Fruit fly (Drosophila melanogaster) whole organism, embryonic: ENCODE measurements around the gene CG15522.

Experiments used
- Atf-2 ChIP-seq: fragments of 200-800 bp; sonication (Bioruptor generic); optimal IDR thresholded peaks from 2 replicates; lab custom pipeline; 2016; ENCODE audit warnings: missing biosample characterization, missing genetic modification characterization
- B-H1 ChIP-seq: fragments of 200-800 bp; sonication (Bioruptor generic); IDR thresholded peaks from 3 replicates; pipeline ENCODE4 v1.3.6; 2022; ENCODE audit warnings: missing biosample characterization, missing genetic modification characterization
- CG10147 ChIP-seq: fragments of 200-800 bp; sonication (Bioruptor generic); optimal IDR thresholded peaks from 2 replicates; lab custom pipeline; 2019; ENCODE audit warnings: missing biosample characterization, mild to moderate bottlenecking, missing genetic modification characterization, moderate library complexity
- CG10431 ChIP-seq: fragments of 200-800 bp; sonication (Bioruptor generic); optimal IDR thresholded peaks from 3 replicates; lab custom pipeline; 2018; ENCODE audit warnings: missing biosample characterization, mild to moderate bottlenecking, missing genetic modification characterization
- CG13624 ChIP-seq: fragments of 200-800 bp; sonication (Bioruptor generic); optimal IDR thresholded peaks from 2 replicates; lab custom pipeline; 2016; ENCODE audit warnings: missing biosample characterization, missing genetic modification characterization
- CG1602 ChIP-seq: fragments of 200-800 bp; sonication (Bioruptor generic); optimal IDR thresholded peaks from 3 replicates; lab custom pipeline; 2016; ENCODE audit warnings: missing biosample characterization, missing genetic modification characterization
- CG1603 ChIP-seq: fragments of 200-800 bp; sonication (Bioruptor generic); optimal IDR thresholded peaks from 2 replicates; lab custom pipeline; 2019; ENCODE audit warnings: missing biosample characterization, mild to moderate bottlenecking, missing genetic modification characterization, moderate library complexity
- CG16815 ChIP-seq: fragments of 200-800 bp; sonication (Bioruptor generic); optimal IDR thresholded peaks from 3 replicates; lab custom pipeline; 2017; ENCODE audit warnings: missing biosample characterization, mild to moderate bottlenecking, missing genetic modification characterization
- CG17186 ChIP-seq: fragments of 200-800 bp; sonication (Bioruptor generic); optimal IDR thresholded peaks from 3 replicates; lab custom pipeline; 2017; ENCODE audit warnings: missing biosample characterization, missing genetic modification reagents, missing genetic modification characterization
- CG17385 ChIP-seq: fragments of 200-800 bp; sonication (Bioruptor generic); optimal IDR thresholded peaks from 3 replicates; lab custom pipeline; 2018; ENCODE audit warnings: missing biosample characterization, mild to moderate bottlenecking, missing genetic modification characterization
- CG17802 ChIP-seq: fragments of 200-800 bp; sonication (Bioruptor generic); optimal IDR thresholded peaks from 2 replicates; lab custom pipeline; 2018; ENCODE audit warnings: missing biosample characterization, mild to moderate bottlenecking, missing genetic modification characterization, moderate library complexity
- CG2202 ChIP-seq: fragments of 200-800 bp; sonication (Bioruptor generic); optimal IDR thresholded peaks from 2 replicates; lab custom pipeline; 2018; ENCODE audit warnings: missing biosample characterization, mild to moderate bottlenecking, missing genetic modification characterization
- CG30431 ChIP-seq: fragments of 200-800 bp; sonication (Bioruptor generic); optimal IDR thresholded peaks from 2 replicates; lab custom pipeline; 2017; ENCODE audit warnings: missing biosample characterization, missing genetic modification characterization
- CG32767 ChIP-seq: fragments of 200-800 bp; sonication (Bioruptor generic); IDR thresholded peaks from 2 replicates; pipeline ENCODE4 v1.3.6; 2022; ENCODE audit warnings: missing biosample characterization, missing genetic modification characterization
- CG5180 ChIP-seq: fragments of 200-800 bp; sonication (Bioruptor generic); optimal IDR thresholded peaks from 3 replicates; lab custom pipeline; 2017; ENCODE audit warnings: missing biosample characterization, missing genetic modification characterization, mild to moderate bottlenecking, moderate library complexity, missing genetic modification reagents
- CG6683 ChIP-seq: fragments of 200-800 bp; sonication (Bioruptor generic); optimal IDR thresholded peaks from 2 replicates; lab custom pipeline; 2017; ENCODE audit warnings: missing biosample characterization, mild to moderate bottlenecking, missing genetic modification characterization, missing genetic modification reagents
- CG6765 ChIP-seq: fragments of 200-800 bp; sonication (Bioruptor generic); optimal IDR thresholded peaks from 3 replicates; lab custom pipeline; 2017; ENCODE audit warnings: missing biosample characterization, mild to moderate bottlenecking, missing genetic modification characterization
- CG9215 ChIP-seq: fragments of 200-800 bp; sonication (Bioruptor generic); IDR thresholded peaks from 2 replicates; pipeline ENCODE4 v1.3.6; 2022; ENCODE audit warnings: missing biosample characterization, missing genetic modification characterization
- CHES-1-like ChIP-seq: fragments of 200-800 bp; sonication (Bioruptor generic); optimal IDR thresholded peaks from 2 replicates; lab custom pipeline; 2016; ENCODE audit warnings: missing biosample characterization, missing genetic modification characterization
- D19B ChIP-seq: fragments of 200-800 bp; sonication (Bioruptor generic); optimal IDR thresholded peaks from 2 replicates; lab custom pipeline; 2017; ENCODE audit warnings: missing biosample characterization, mild to moderate bottlenecking, missing genetic modification characterization
- Dref ChIP-seq: fragments of 200-800 bp; sonication (Bioruptor generic); IDR thresholded peaks from 2 replicates; pipeline ENCODE4 v1.3.6; 2022; ENCODE audit warnings: missing biosample characterization, missing genetic modification characterization
- E2f2 ChIP-seq: fragments of 200-800 bp; sonication (Bioruptor generic); IDR thresholded peaks from 2 replicates; pipeline ENCODE4 v1.3.6; 2022; ENCODE audit warnings: missing biosample characterization, missing genetic modification characterization
- Hr3 ChIP-seq: fragments of 200-800 bp; sonication (Bioruptor generic); optimal IDR thresholded peaks from 3 replicates; lab custom pipeline; 2016; ENCODE audit warnings: missing biosample characterization, missing genetic modification characterization
- Hr39 ChIP-seq: fragments of >200 bp; optimal IDR thresholded peaks from 2 replicates; lab custom pipeline; 2017
- Hr78 ChIP-seq, 2 experiments: fragments of 200-800 bp in 1 of 2; fragments of >200 bp in 1 of 2; sonication (Bioruptor generic) in 1 of 2; optimal IDR thresholded peaks; 2 replicates each; lab custom pipeline; 2017 to 2019; ENCODE audit warnings: missing biosample characterization in 2 of 2, missing genetic modification characterization in 2 of 2, mild to moderate bottlenecking in 1 of 2, moderate library complexity in 1 of 2
- Optix ChIP-seq: fragments of 200-800 bp; sonication (Bioruptor generic); IDR thresholded peaks from 3 replicates; pipeline ENCODE4 v1.3.6; 2022; ENCODE audit warnings: missing biosample characterization, missing genetic modification characterization
- Taf1 ChIP-seq: fragments of 200-800 bp; sonication (Bioruptor generic); IDR thresholded peaks from 2 replicates; pipeline ENCODE4 v1.3.6; 2022; ENCODE audit warnings: missing biosample characterization, missing genetic modification characterization
- Usf ChIP-seq: fragments of 200-800 bp; sonication (Bioruptor generic); optimal IDR thresholded peaks from 2 replicates; lab custom pipeline; 2017; ENCODE audit warnings: missing genotype, missing biosample characterization, missing genetic modification characterization
- abd-A ChIP-seq: fragments of 200-800 bp; sonication (Bioruptor generic); optimal IDR thresholded peaks from 3 replicates; lab custom pipeline; 2019; ENCODE audit warnings: missing biosample characterization, mild to moderate bottlenecking, missing genetic modification characterization, moderate library complexity
- ara ChIP-seq: fragments of 200-800 bp; sonication (Bioruptor generic); IDR thresholded peaks from 2 replicates; pipeline ENCODE4 v1.3.6; 2022; ENCODE audit warnings: missing biosample characterization, missing genetic modification characterization
- ash1 ChIP-seq: fragments of 200-800 bp; sonication (Bioruptor generic); optimal IDR thresholded peaks from 2 replicates; lab custom pipeline; 2018; ENCODE audit warnings: missing biosample characterization, mild to moderate bottlenecking, missing genetic modification characterization
- az2 ChIP-seq: fragments of 200-800 bp; sonication (Bioruptor generic); optimal IDR thresholded peaks from 3 replicates; lab custom pipeline; 2016; ENCODE audit warnings: missing biosample characterization, missing genetic modification characterization
- bigmax ChIP-seq: fragments of 200-800 bp; sonication (Bioruptor generic); optimal IDR thresholded peaks from 2 replicates; lab custom pipeline; 2018; ENCODE audit warnings: missing biosample characterization, mild to moderate bottlenecking, missing genetic modification characterization
- crol ChIP-seq: fragments of 200-800 bp; sonication (Bioruptor generic); IDR thresholded peaks from 2 replicates; pipeline ENCODE4 v1.3.6; 2022; ENCODE audit warnings: missing biosample characterization, missing genetic modification characterization
- dmrt99B ChIP-seq: fragments of 200-800 bp; sonication (Bioruptor generic); optimal IDR thresholded peaks from 2 replicates; lab custom pipeline; 2018; ENCODE audit warnings: missing biosample characterization, mild to moderate bottlenecking, missing genetic modification characterization, moderate library complexity
- eve ChIP-seq, 2 experiments: fragments of >200 bp; optimal IDR thresholded peaks; 2 replicates each; lab custom pipeline; 2017; ENCODE audit warnings: missing biosample characterization in 2 of 2, missing genetic modification characterization in 2 of 2
- fd96Cb ChIP-seq: fragments of 200-800 bp; sonication (Bioruptor generic); optimal IDR thresholded peaks from 2 replicates; lab custom pipeline; 2018; ENCODE audit warnings: missing biosample characterization, mild to moderate bottlenecking, missing genetic modification characterization, moderate library complexity
- gt ChIP-seq: fragments of 200-800 bp; sonication (Bioruptor generic); IDR thresholded peaks from 2 replicates; pipeline ENCODE4 v1.3.6; 2022; ENCODE audit warnings: missing biosample characterization, missing genetic modification characterization
- inv ChIP-seq: fragments of 200-800 bp; sonication (Bioruptor generic); IDR thresholded peaks from 2 replicates; pipeline ENCODE4 v1.3.6; 2022; ENCODE audit warnings: missing biosample characterization, missing genetic modification characterization; ENCODE audit not compliant: partially characterized antibody
- jumu ChIP-seq: fragments of 200-800 bp; sonication (Bioruptor generic); optimal IDR thresholded peaks from 3 replicates; lab custom pipeline; 2016; ENCODE audit warnings: missing biosample characterization, missing genetic modification characterization
- lola ChIP-seq, 3 experiments: fragments of >200 bp in 2 of 3; fragments of 200-800 bp in 1 of 3; sonication (Bioruptor generic) in 1 of 3; optimal IDR thresholded peaks; 2 replicates each; lab custom pipeline; 2017 to 2019; ENCODE audit warnings: missing biosample characterization in 3 of 3, missing genetic modification characterization in 3 of 3, mild to moderate bottlenecking in 1 of 3, moderate library complexity in 1 of 3
- prd ChIP-seq, 3 experiments: fragments of >200 bp in 2 of 3; fragments of 200-800 bp in 1 of 3; sonication (Bioruptor generic) in 1 of 3; optimal IDR thresholded peaks in 2 of 3; IDR thresholded peaks in 1 of 3; 2 replicates in 2 of 3; 3 replicates in 1 of 3; pipeline versions ENCODE4 v1.3.6 to Lab custom; 2017 to 2022; ENCODE audit warnings: missing biosample characterization in 1 of 3, missing genetic modification characterization in 1 of 3
- ro ChIP-seq: fragments of 200-800 bp; sonication (Bioruptor generic); IDR thresholded peaks from 2 replicates; pipeline ENCODE4 v1.3.6; 2022; ENCODE audit warnings: missing biosample characterization, missing genetic modification characterization
- salm ChIP-seq: fragments of 200-800 bp; sonication (Bioruptor generic); optimal IDR thresholded peaks from 2 replicates; lab custom pipeline; 2018; ENCODE audit warnings: missing biosample characterization, mild to moderate bottlenecking, missing genetic modification characterization
- seq ChIP-seq: fragments of 200-800 bp; sonication (Bioruptor generic); IDR thresholded peaks from 2 replicates; pipeline ENCODE4 v1.3.6; 2022; ENCODE audit warnings: missing biosample characterization, missing genetic modification characterization
- sisA ChIP-seq: fragments of 200-800 bp; sonication (Bioruptor generic); IDR thresholded peaks from 2 replicates; pipeline ENCODE4 v1.3.6; 2022; ENCODE audit warnings: missing biosample characterization, missing genetic modification characterization
- sob ChIP-seq: fragments of 200-800 bp; sonication (Bioruptor generic); IDR thresholded peaks from 2 replicates; pipeline ENCODE4 v1.3.6; 2022; ENCODE audit warnings: missing biosample characterization, missing genetic modification characterization
- stc ChIP-seq: fragments of 200-800 bp; sonication (Bioruptor generic); IDR thresholded peaks from 2 replicates; pipeline ENCODE4 v1.3.6; 2022; ENCODE audit warnings: missing biosample characterization, missing genetic modification characterization
- trem ChIP-seq: fragments of 200-800 bp; optimal IDR thresholded peaks from 3 replicates; lab custom pipeline; 2019; ENCODE audit warnings: missing biosample characterization, mild to moderate bottlenecking, missing genetic modification characterization, moderate library complexity
- vvl ChIP-seq: fragments of 200-800 bp; sonication (Bioruptor generic); IDR thresholded peaks from 2 replicates; pipeline ENCODE4 v1.3.6; 2022; ENCODE audit warnings: missing biosample characterization, missing genetic modification characterization
- zf30C ChIP-seq: fragments of 200-800 bp; sonication (Bioruptor generic); optimal IDR thresholded peaks from 3 replicates; lab custom pipeline; 2018; ENCODE audit warnings: missing biosample characterization, mild to moderate bottlenecking, missing genetic modification characterization

Gene CG15522

dm6 chr3R:29935756-29936155 is 8.7 kb downstream of the CG15522 start, which contains the start of the genes eIF2Balpha and Vps13B (continued):
- no peak for TF ChIP-seq CG32767 (GFP tag; lab: Robert Waterston, UW)
- no peak for TF ChIP-seq CG1602 (GFP tag; lab: Kevin White, UChicago)
- 0 out of 2 replicates have a peak, but pooled peaks have one; percentile 22 for TF ChIP-seq E2f2
- no peak for TF ChIP-seq B-H1 (GFP tag; lab: Robert Waterston, UW)
- TF ChIP-seq bigmax (GFP tag; lab: Kevin White, UChicago) = peak; percentile 80
- TF ChIP-seq CG1603 (tag; lab: Kevin White, UChicago) = no peak
- TF ChIP-seq eve (GFP tag; optimal IDR thresholded peaks at IDR 0.05; lab: Kevin White, UChicago) = no peak
- no peak for TF ChIP-seq jumu
- TF ChIP-seq sob (GFP tag; lab: Robert Waterston, UW) = no peak
- no peak for TF ChIP-seq dmrt99B (tag; lab: Kevin White, UChicago)
- no peak for TF ChIP-seq CG6683 (GFP tag; lab: Kevin White, UChicago)
- no peak for TF ChIP-seq Atf-2
- no peak for TF ChIP-seq CHES-1-like (GFP tag; lab: Kevin White, UChicago)
- 0 out of 3 replicates have a peak, but pooled peaks have one; percentile 35 for TF ChIP-seq Optix (GFP tag; lab: Robert Waterston, UW)
- no peak for TF ChIP-seq lola (GFP tag; optimal IDR thresholded peaks at IDR 0.05; lab: Kevin White, UChicago)
- TF ChIP-seq fd96Cb (tag; lab: Kevin White, UChicago) = no peak
- no peak for TF ChIP-seq crol
- TF ChIP-seq Hr3 (GFP tag; lab: Kevin White, UChicago) = no peak
- no peak for TF ChIP-seq CG17385 (GFP tag; lab: Kevin White, UChicago)
- no peak for TF ChIP-seq Taf1 (GFP tag; lab: Robert Waterston, UW)
- TF ChIP-seq CG17802 (tag; lab: Kevin White, UChicago) = no peak
- no peak for TF ChIP-seq salm
- TF ChIP-seq Usf = no peak
- TF ChIP-seq ro (GFP tag; lab: Robert Waterston, UW) = no peak
- no peak for TF ChIP-seq trem (tag; lab: Kevin White, UChicago)
- TF ChIP-seq CG10431 (GFP tag; lab: Kevin White, UChicago) = no peak
- no peak for TF ChIP-seq vvl
- TF ChIP-seq CG2202 (tag; lab: Kevin White, UChicago) = no peak
- no peak for TF ChIP-seq CG6765 (GFP tag; lab: Kevin White, UChicago)
- TF ChIP-seq ash1 = no peak
- no peak for TF ChIP-seq az2
- no peak for TF ChIP-seq gt (GFP tag; lab: Robert Waterston, UW)
- no peak for TF ChIP-seq D19B (GFP tag; lab: Kevin White, UChicago)
- no peak for TF ChIP-seq zf30C (GFP tag; lab: Kevin White, UChicago)
- TF ChIP-seq abd-A (tag; lab: Kevin White, UChicago) = no peak
- peak; percentile 61; the same call in 1 of the 2 replicates for TF ChIP-seq inv
- TF ChIP-seq Dref (GFP tag; lab: Robert Waterston, UW) = peak; percentile 88
- TF ChIP-seq CG16815 (GFP tag; lab: Kevin White, UChicago) = no peak
- TF ChIP-seq CG17186 = no peak
- no peak for TF ChIP-seq seq (GFP tag; lab: Robert Waterston, UW)
- no peak for TF ChIP-seq stc (GFP tag; lab: Robert Waterston, UW)
- no peak for TF ChIP-seq CG5180 (GFP tag; lab: Kevin White, UChicago)
- TF ChIP-seq CG13624 (GFP tag; lab: Kevin White, UChicago) = no peak
- TF ChIP-seq CG9215 (GFP tag; lab: Robert Waterston, UW) = no peak
- no peak for TF ChIP-seq CG10147 (GFP tag; lab: Kevin White, UChicago)
- no peak for TF ChIP-seq Hr78 (GFP tag; optimal IDR thresholded peaks at IDR 0.05; lab: Kevin White, UChicago)
- TF ChIP-seq Hr39 (lab: Kevin White, UChicago) = no peak
- TF ChIP-seq sisA (GFP tag; lab: Robert Waterston, UW) = no peak
- TF ChIP-seq prd (optimal IDR thresholded peaks at IDR 0.05; lab: Kevin White, UChicago) = no peak
- TF ChIP-seq prd (GFP tag; IDR thresholded peaks at IDR 0.05; lab: Robert Waterston, UW) = no peak
- no peak for TF ChIP-seq CG30431
- TF ChIP-seq ara (GFP tag; lab: Robert Waterston, UW) = peak; percentile 36; the same call in 1 of the 2 replicates
